Fruit fly (Drosophila melanogaster) whole organism, embryonic: ENCODE measurements around the gene pnt.

Experiments used
- Antp ChIP-seq: fragments of 200-800 bp; sonication (Bioruptor generic); optimal IDR thresholded peaks from 3 replicates; lab custom pipeline; 2016; ENCODE audit warnings: missing biosample characterization, missing genetic modification characterization
- CG10366 ChIP-seq: fragments of 200-800 bp; sonication (Bioruptor generic); IDR thresholded peaks from 2 replicates; pipeline ENCODE4 v1.3.6; 2022; ENCODE audit warnings: missing biosample characterization, missing genetic modification characterization
- CG10431 ChIP-seq: fragments of 200-800 bp; sonication (Bioruptor generic); optimal IDR thresholded peaks from 3 replicates; lab custom pipeline; 2018; ENCODE audit warnings: missing biosample characterization, mild to moderate bottlenecking, missing genetic modification characterization
- CG12071 ChIP-seq: fragments of 200-800 bp; sonication (Bioruptor generic); optimal IDR thresholded peaks from 3 replicates; lab custom pipeline; 2018; ENCODE audit warnings: missing biosample characterization, mild to moderate bottlenecking, missing genetic modification characterization
- CG13424 ChIP-seq: fragments of 200-800 bp; sonication (Bioruptor generic); optimal IDR thresholded peaks from 2 replicates; lab custom pipeline; 2019; ENCODE audit warnings: missing biosample characterization, mild to moderate bottlenecking, missing genetic modification characterization, moderate library complexity
- CG16779 ChIP-seq: fragments of 200-800 bp; sonication (Bioruptor generic); IDR thresholded peaks from 2 replicates; pipeline ENCODE4 v1.3.6; 2022; ENCODE audit warnings: missing biosample characterization, missing genetic modification characterization
- CG33213 ChIP-seq: fragments of 200-800 bp; sonication (Bioruptor generic); optimal IDR thresholded peaks from 3 replicates; lab custom pipeline; 2016; ENCODE audit warnings: missing biosample characterization, missing genetic modification characterization
- CG3407 ChIP-seq: fragments of 200-800 bp; sonication (Bioruptor generic); optimal IDR thresholded peaks from 2 replicates; lab custom pipeline; 2018; ENCODE audit warnings: missing biosample characterization, mild to moderate bottlenecking, missing genetic modification characterization
- CG3847 ChIP-seq: fragments of 200-800 bp; sonication (Bioruptor generic); IDR thresholded peaks from 2 replicates; pipeline ENCODE4 v1.3.6; 2022; ENCODE audit warnings: missing biosample characterization, missing genetic modification characterization
- CG43689 ChIP-seq: fragments of 200-800 bp; sonication (Bioruptor generic); IDR thresholded peaks from 2 replicates; pipeline ENCODE4 v1.3.6; 2022; ENCODE audit warnings: missing biosample characterization, missing genetic modification characterization
- CG8478 ChIP-seq: fragments of >200 bp; optimal IDR thresholded peaks from 2 replicates; lab custom pipeline; 2018
- CG8765 ChIP-seq: fragments of 200-800 bp; sonication (Bioruptor generic); IDR thresholded peaks from 2 replicates; pipeline ENCODE4 v1.3.6; 2022; ENCODE audit warnings: missing biosample characterization, missing genetic modification characterization
- Dll ChIP-seq: fragments of 200-800 bp; sonication (Bioruptor generic); IDR thresholded peaks from 4 replicates; pipeline ENCODE4 v1.3.6; 2022; ENCODE audit warnings: missing biosample characterization, missing genetic modification characterization; ENCODE audit not compliant: partially characterized antibody
- Ets65A ChIP-seq: fragments of 200-800 bp; sonication (Bioruptor generic); peaks from one replicate; lab custom pipeline; 2016; ENCODE audit warnings: missing biosample characterization, missing genetic modification characterization
- HLH3B ChIP-seq: fragments of 200-800 bp; sonication (Bioruptor generic); IDR thresholded peaks from 2 replicates; pipeline ENCODE4 v1.3.6; 2022; ENCODE audit warnings: missing biosample characterization, missing genetic modification characterization
- Hey ChIP-seq: fragments of 200-800 bp; sonication (Bioruptor generic); optimal IDR thresholded peaks from 3 replicates; lab custom pipeline; 2018; ENCODE audit warnings: missing biosample characterization, mild to moderate bottlenecking, missing genetic modification characterization
- Lhr ChIP-seq: fragments of 200-800 bp; sonication (Bioruptor generic); optimal IDR thresholded peaks from 3 replicates; lab custom pipeline; 2017; ENCODE audit warnings: mild to moderate bottlenecking, missing biosample characterization, missing genetic modification reagents, missing genetic modification characterization
- Mad ChIP-seq: fragments of 200-800 bp; sonication (Bioruptor generic); optimal IDR thresholded peaks from 2 replicates; lab custom pipeline; 2016; ENCODE audit warnings: missing biosample characterization, missing genetic modification characterization
- Med ChIP-seq: fragments of 200-800 bp; sonication (Bioruptor generic); peaks from one replicate; lab custom pipeline; 2016; ENCODE audit warnings: missing biosample characterization, missing genetic modification characterization, mild to moderate bottlenecking, inconsistent platforms, moderate library complexity
- Mrtf ChIP-seq: fragments of 200-800 bp; sonication (Bioruptor generic); IDR thresholded peaks from 3 replicates; pipeline ENCODE4 v1.3.6; 2022; ENCODE audit warnings: missing biosample characterization, missing genetic modification characterization
- Myb ChIP-seq: fragments of 200-800 bp; sonication (Bioruptor generic); optimal IDR thresholded peaks from 2 replicates; lab custom pipeline; 2016; ENCODE audit warnings: missing biosample characterization, missing genetic modification characterization
- Tbp ChIP-seq: fragments of >200 bp; optimal IDR thresholded peaks from 2 replicates; lab custom pipeline; 2018; ENCODE audit warnings: missing biosample characterization, missing genetic modification characterization
- al ChIP-seq: fragments of 200-800 bp; sonication (Bioruptor generic); IDR thresholded peaks from 2 replicates; pipeline ENCODE4 v1.3.6; 2022; ENCODE audit warnings: missing biosample characterization, missing genetic modification characterization
- bcd ChIP-seq: fragments of 200-800 bp; sonication (Bioruptor generic); optimal IDR thresholded peaks from 2 replicates; lab custom pipeline; 2017; ENCODE audit warnings: missing biosample characterization, mild to moderate bottlenecking, missing genetic modification characterization
- danr ChIP-seq: fragments of 200-800 bp; sonication (Bioruptor generic); IDR thresholded peaks from 2 replicates; pipeline ENCODE4 v1.3.6; 2022; ENCODE audit warnings: missing biosample characterization, missing genetic modification characterization
- eyg ChIP-seq: fragments of 200-800 bp; sonication (Bioruptor generic); optimal IDR thresholded peaks from 3 replicates; lab custom pipeline; 2016; ENCODE audit warnings: missing biosample characterization, missing genetic modification characterization
- gro ChIP-seq: fragments of 200-800 bp; sonication (Bioruptor generic); optimal IDR thresholded peaks from 2 replicates; lab custom pipeline; 2016; ENCODE audit warnings: missing biosample characterization, missing genetic modification characterization
- hbn ChIP-seq: fragments of 200-800 bp; sonication (Bioruptor generic); IDR thresholded peaks from 2 replicates; pipeline ENCODE4 v1.3.6; 2022; ENCODE audit warnings: missing biosample characterization, missing genetic modification characterization; ENCODE audit not compliant: partially characterized antibody
- onecut ChIP-seq: fragments of 200-800 bp; sonication (Bioruptor generic); IDR thresholded peaks from 2 replicates; pipeline ENCODE4 v1.3.6; 2022; ENCODE audit warnings: missing biosample characterization, missing genetic modification characterization
- p53 ChIP-seq: fragments of 200-800 bp; sonication (Bioruptor generic); optimal IDR thresholded peaks from 2 replicates; lab custom pipeline; 2016; ENCODE audit warnings: missing biosample characterization, missing genetic modification characterization
- pnt ChIP-seq: fragments of 200-800 bp; sonication (Bioruptor generic); optimal IDR thresholded peaks from 3 replicates; lab custom pipeline; 2016; ENCODE audit warnings: missing biosample characterization, missing genetic modification characterization
- row ChIP-seq: fragments of 200-800 bp; sonication (Bioruptor generic); IDR thresholded peaks from 3 replicates; pipeline ENCODE4 v1.3.6; 2022; ENCODE audit warnings: missing biosample characterization, missing genetic modification characterization
- sd ChIP-seq: fragments of 200-800 bp; sonication (Bioruptor generic); optimal IDR thresholded peaks from 3 replicates; lab custom pipeline; 2018; ENCODE audit warnings: missing biosample characterization, mild to moderate bottlenecking, missing genetic modification characterization, moderate library complexity
- sens ChIP-seq: fragments of 200-800 bp; sonication (Bioruptor generic); peaks from one replicate; lab custom pipeline; 2016; ENCODE audit warnings: missing biosample characterization, missing genetic modification characterization
- slbo ChIP-seq: fragments of 200-800 bp; sonication (Bioruptor generic); IDR thresholded peaks from 2 replicates; pipeline ENCODE4 v1.3.6; 2022; ENCODE audit warnings: missing biosample characterization, missing genetic modification characterization
- tap ChIP-seq: fragments of 200-800 bp; optimal IDR thresholded peaks from 3 replicates; lab custom pipeline; 2019; ENCODE audit warnings: missing biosample characterization, mild to moderate bottlenecking, missing genetic modification characterization, moderate library complexity
- z ChIP-seq: fragments of 200-800 bp; sonication (Bioruptor generic); IDR thresholded peaks from 3 replicates; pipeline ENCODE4 v1.3.6; 2022; ENCODE audit warnings: missing biosample characterization, missing genetic modification characterization

pnt gene

DNA sequence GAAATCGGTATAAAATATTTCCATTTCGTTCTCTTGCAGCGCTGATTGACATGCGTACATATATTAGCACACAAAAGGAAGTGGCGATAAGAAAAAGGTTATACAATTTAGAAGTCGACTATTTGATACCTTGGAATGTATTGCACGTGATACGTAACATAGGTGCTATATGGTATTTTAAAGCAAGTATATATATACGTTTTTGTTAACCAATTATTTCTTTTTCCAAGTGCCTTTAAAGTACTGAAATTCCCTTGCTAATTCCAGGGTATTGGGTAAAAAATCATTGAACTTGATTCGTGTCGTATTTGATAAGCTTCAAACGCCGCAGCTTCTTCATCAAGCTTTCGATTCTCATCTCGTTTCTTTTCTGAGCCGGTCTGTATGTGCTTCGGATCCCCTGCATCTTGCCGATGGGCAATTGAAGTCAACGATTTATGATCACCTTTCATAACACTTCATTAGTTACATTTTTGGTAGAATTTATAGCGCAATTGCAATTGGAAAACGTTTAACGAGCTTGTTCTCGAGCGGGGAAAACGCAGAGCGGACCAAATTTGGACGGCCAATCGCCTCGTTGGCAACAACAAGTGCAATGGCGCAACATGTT lies 17.7 kb upstream of the pnt start, which contains the start of gene CG4408 (continued):
- no peak for TF ChIP-seq slbo (GFP tag; lab: Robert Waterston, UW)
- TF ChIP-seq pnt = peak; percentile 33
- peak; percentile 18; the same call in 1 of the 2 replicates for TF ChIP-seq al (GFP tag; lab: Robert Waterston, UW)
- peak; percentile 35; the same call in 1 of the 2 replicates for TF ChIP-seq CG3847 (GFP tag; lab: Robert Waterston, UW)
- TF ChIP-seq row (GFP tag; lab: Robert Waterston, UW) = peak; percentile 70
- peak; percentile 36; the same call in 1 of the 2 replicates for TF ChIP-seq CG10366
- peak; percentile 46 for TF ChIP-seq gro
- TF ChIP-seq Mad (GFP tag; lab: Kevin White, UChicago) = no peak
- 0 out of 2 replicates have a peak, but pooled peaks have one; percentile 13 for TF ChIP-seq CG43689 (GFP tag; lab: Robert Waterston, UW)
- no peak for TF ChIP-seq tap (tag; lab: Kevin White, UChicago)
- TF ChIP-seq CG8765 (GFP tag; lab: Robert Waterston, UW) = 0 out of 2 replicates have a peak, but pooled peaks have one; percentile 6
- TF ChIP-seq, all 482 proteins: peak for 118

DNA sequence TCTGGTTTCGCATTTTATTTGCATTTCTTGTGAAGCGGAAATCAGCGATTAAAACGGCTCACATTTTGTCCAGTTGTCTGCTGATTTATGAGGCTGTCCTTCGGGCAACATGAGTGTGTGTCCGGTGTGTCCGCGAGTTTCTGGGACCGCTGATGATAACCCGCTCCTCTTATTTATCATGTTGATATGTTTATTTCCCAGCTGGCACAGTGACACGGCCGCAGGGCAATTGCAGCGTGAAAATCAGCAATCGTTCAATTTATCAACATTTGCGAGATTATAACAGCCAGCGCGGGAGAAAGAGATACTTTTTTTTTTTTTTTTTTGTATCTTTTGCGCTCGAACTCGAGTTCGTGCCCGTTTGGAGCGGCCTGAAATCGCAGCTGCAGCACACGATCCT lies 14.4 kb upstream of the pnt start:
- TF ChIP-seq CG16779 (GFP tag; lab: Robert Waterston, UW) = 0 out of 2 replicates have a peak, but pooled peaks have one; percentile 19
- TF ChIP-seq sens (GFP tag; lab: Kevin White, UChicago) = peak; percentile 46
- TF ChIP-seq bcd (GFP tag; lab: Kevin White, UChicago) = no peak
- peak; percentile 16 for TF ChIP-seq Ets65A (GFP tag; lab: Kevin White, UChicago)

DNA sequence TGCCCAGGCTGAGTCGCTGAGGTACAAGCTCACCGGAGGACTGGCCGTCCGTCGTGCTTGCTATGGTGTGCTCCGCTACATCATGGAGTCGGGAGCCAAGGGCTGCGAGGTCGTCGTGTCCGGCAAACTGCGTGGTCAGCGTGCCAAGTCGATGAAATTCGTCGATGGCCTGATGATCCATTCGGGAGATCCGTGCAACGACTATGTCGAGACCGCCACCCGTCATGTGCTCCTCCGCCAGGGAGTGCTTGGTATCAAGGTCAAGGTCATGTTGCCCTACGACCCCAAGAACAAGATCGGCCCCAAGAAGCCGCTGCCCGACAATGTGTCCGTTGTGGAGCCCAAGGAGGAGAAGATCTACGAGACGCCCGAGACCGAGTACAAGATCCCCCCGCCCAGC lies 13.5 kb upstream of the pnt start:
- no peak for TF ChIP-seq Lhr
- peak; percentile 7 for TF ChIP-seq CG8478
- TF ChIP-seq Antp = no peak
- no peak for TF ChIP-seq CG10431 (GFP tag; lab: Kevin White, UChicago)
- no peak for TF ChIP-seq CG12071 (GFP tag; lab: Kevin White, UChicago)
- TF ChIP-seq CG33213 (GFP tag; lab: Kevin White, UChicago) = no peak
- no peak for TF ChIP-seq z (GFP tag; lab: Robert Waterston, UW)
- TF ChIP-seq Dll (GFP tag; lab: Robert Waterston, UW) = no peak
- TF ChIP-seq Ets65A (GFP tag; lab: Kevin White, UChicago) = peak; percentile 78
- no peak for TF ChIP-seq danr (GFP tag; lab: Robert Waterston, UW)
- no peak for TF ChIP-seq eyg
- TF ChIP-seq HLH3B (GFP tag; lab: Robert Waterston, UW) = no peak
- TF ChIP-seq hbn (GFP tag; lab: Robert Waterston, UW) = 0 out of 2 replicates have a peak, but pooled peaks have one; percentile 21
- TF ChIP-seq Hey (tag; lab: Kevin White, UChicago) = no peak
- TF ChIP-seq Mrtf (GFP tag; lab: Robert Waterston, UW) = no peak
- no peak for TF ChIP-seq onecut (GFP tag; lab: Robert Waterston, UW)
- no peak for TF ChIP-seq Myb (GFP tag; lab: Kevin White, UChicago)
- TF ChIP-seq sd (tag; lab: Kevin White, UChicago) = no peak
- TF ChIP-seq Tbp (GFP tag; lab: Kevin White, UChicago) = no peak
- no peak for TF ChIP-seq p53 (GFP tag; lab: Kevin White, UChicago)
- TF ChIP-seq Med (GFP tag; lab: Kevin White, UChicago) = peak; percentile 71
- no peak for TF ChIP-seq CG13424 (tag; lab: Kevin White, UChicago)
- TF ChIP-seq CG3407 = no peak
